Worm (Caenorhabditis elegans) whole organism, L1 larva: ENCODE results near the gene C10E2.1.

ENCODE experiments used
- C16A3.4 ChIP-seq: fragments of 150-350 bp; optimal IDR thresholded peaks from 2 replicates; lab custom pipeline; 2014; ENCODE audit warnings: missing biosample characterization, missing genetic modification characterization
- F16B12.6 ChIP-seq: fragments of 150-350 bp; optimal IDR thresholded peaks from 2 replicates; lab custom pipeline; 2014; ENCODE audit warnings: missing biosample characterization, missing genetic modification characterization
- aha-1 ChIP-seq: fragments of 150-350 bp; optimal IDR thresholded peaks from 2 replicates; lab custom pipeline; 2014; ENCODE audit warnings: missing biosample characterization, missing genetic modification characterization
- ama-1 ChIP-seq: fragments of 150-350 bp; optimal IDR thresholded peaks from 2 replicates; lab custom pipeline; 2014
- blmp-1 ChIP-seq: fragments of 150-350 bp; optimal IDR thresholded peaks from 2 replicates; lab custom pipeline; 2014; ENCODE audit warnings: missing biosample characterization, missing genetic modification characterization
- ceh-63 ChIP-seq: fragments of 200-800 bp; sonication (Bioruptor generic); optimal IDR thresholded peaks from 2 replicates; lab custom pipeline; 2018; ENCODE audit warnings: mild to moderate bottlenecking, missing genetic modification characterization, missing compliant biosample characterization
- ceh-8 ChIP-seq: fragments of 200-800 bp; sonication (Bioruptor generic); optimal IDR thresholded peaks from 2 replicates; lab custom pipeline; 2018; ENCODE audit warnings: mild to moderate bottlenecking, missing genetic modification characterization, moderate library complexity, missing compliant biosample characterization
- ceh-82 ChIP-seq, 3 experiments: fragments of 150-350 bp in 1 of 3; sonication (generic microtip) in 2 of 3; optimal IDR thresholded peaks; 2 replicates each; lab custom pipeline; 2014 to 2017; ENCODE audit warnings: missing biosample characterization in 3 of 3, missing genetic modification characterization in 3 of 3
- ceh-90 ChIP-seq: sonication (generic microtip); optimal IDR thresholded peaks from 2 replicates; lab custom pipeline; 2016; ENCODE audit warnings: missing genetic modification characterization, missing compliant biosample characterization
- dsc-1 ChIP-seq: sonication (generic microtip); optimal IDR thresholded peaks from 2 replicates; lab custom pipeline; 2016; ENCODE audit warnings: mild to moderate bottlenecking, missing genetic modification characterization, missing compliant biosample characterization
- efl-3 ChIP-seq: fragments of 200-800 bp; sonication (Bioruptor generic); optimal IDR thresholded peaks from 2 replicates; lab custom pipeline; 2018; ENCODE audit warnings: mild to moderate bottlenecking, missing genetic modification characterization, missing compliant biosample characterization
- egl-13 ChIP-seq: sonication (generic microtip); optimal IDR thresholded peaks from 2 replicates; lab custom pipeline; 2016; ENCODE audit warnings: missing genotype, missing genetic modification reagents, missing genetic modification characterization, missing compliant biosample characterization
- elt-2 ChIP-seq: sonication (generic microtip); optimal IDR thresholded peaks from 2 replicates; lab custom pipeline; 2016; ENCODE audit warnings: missing genetic modification characterization, mild to moderate bottlenecking, inconsistent platforms, missing compliant biosample characterization, missing genetic modification reagents
- ets-5 ChIP-seq: fragments of 200-800 bp; sonication (Bioruptor generic); IDR thresholded peaks from 2 replicates; pipeline ENCODE4 v1.3.6; 2022; ENCODE audit warnings: missing genetic modification characterization, missing compliant biosample characterization
- fkh-10 ChIP-seq: sonication (generic microtip); optimal IDR thresholded peaks from 2 replicates; lab custom pipeline; 2017; ENCODE audit warnings: missing biosample characterization, missing genetic modification reagents, missing genetic modification characterization
- fkh-8 ChIP-seq: sonication (generic microtip); optimal IDR thresholded peaks from 2 replicates; lab custom pipeline; 2016; ENCODE audit warnings: mild to moderate bottlenecking, missing genetic modification characterization, missing compliant biosample characterization
- fos-1 ChIP-seq: fragments of 150-350 bp; optimal IDR thresholded peaks from 2 replicates; lab custom pipeline; 2014; ENCODE audit warnings: missing biosample characterization, missing genetic modification characterization
- grh-1 ChIP-seq: fragments of 200-800 bp; sonication (Bioruptor generic); IDR thresholded peaks from 2 replicates; pipeline ENCODE4 v1.3.6; 2022; ENCODE audit warnings: missing genetic modification reagents, missing genetic modification characterization, missing compliant biosample characterization
- hlh-4 ChIP-seq: sonication (generic microtip); optimal IDR thresholded peaks from 2 replicates; lab custom pipeline; 2016; ENCODE audit warnings: mild to moderate bottlenecking, missing genetic modification characterization, missing compliant biosample characterization
- isw-1 ChIP-seq: fragments of 200-800 bp; sonication (Bioruptor generic); IDR thresholded peaks from 2 replicates; pipeline ENCODE4 v1.3.6; 2022; ENCODE audit warnings: missing genetic modification characterization, missing compliant biosample characterization
- jun-1 ChIP-seq: fragments of 150-350 bp; optimal IDR thresholded peaks from 2 replicates; lab custom pipeline; 2014; ENCODE audit warnings: missing biosample characterization, missing genetic modification reagents, missing genetic modification characterization
- lin-13 ChIP-seq: fragments of 150-350 bp; optimal IDR thresholded peaks from 2 replicates; lab custom pipeline; 2014; ENCODE audit warnings: missing biosample characterization, missing genetic modification reagents, missing genetic modification characterization
- lin-35 ChIP-seq, 2 experiments: fragments of 150-350 bp; optimal IDR thresholded peaks; 2 replicates each; lab custom pipeline; 2014; ENCODE audit warnings: missing biosample characterization in 2 of 2, missing genetic modification characterization in 2 of 2, missing genetic modification reagents in 2 of 2
- lin-39 ChIP-seq: fragments of 150-350 bp; optimal IDR thresholded peaks from 2 replicates; lab custom pipeline; 2014; ENCODE audit warnings: missing biosample characterization, missing genetic modification reagents, missing genetic modification characterization
- mef-2 ChIP-seq: fragments of 150-350 bp; optimal IDR thresholded peaks from 2 replicates; lab custom pipeline; 2014; ENCODE audit warnings: missing biosample characterization, missing genetic modification characterization
- mep-1 ChIP-seq: fragments of 150-350 bp; optimal IDR thresholded peaks from 2 replicates; lab custom pipeline; 2014; ENCODE audit warnings: missing biosample characterization, missing genetic modification characterization
- nhr-12 ChIP-seq: sonication (generic microtip); optimal IDR thresholded peaks from 2 replicates; lab custom pipeline; 2017; ENCODE audit warnings: missing biosample characterization, missing genetic modification characterization
- nhr-19 ChIP-seq: fragments of 200-800 bp; sonication (Bioruptor generic); conservative IDR thresholded peaks from 2 replicates; pipeline ENCODE4 v1.3.6; 2022; ENCODE audit warnings: missing genetic modification characterization, missing compliant biosample characterization
- nhr-20 ChIP-seq: sonication (generic microtip); optimal IDR thresholded peaks from 2 replicates; lab custom pipeline; 2016; ENCODE audit warnings: mild to moderate bottlenecking, missing genetic modification characterization, missing compliant biosample characterization
- nhr-47 ChIP-seq: sonication (generic microtip); optimal IDR thresholded peaks from 2 replicates; lab custom pipeline; 2016; ENCODE audit warnings: mild to moderate bottlenecking, missing genetic modification characterization, moderate library complexity, missing compliant biosample characterization
- nhr-71 ChIP-seq: sonication (generic microtip); optimal IDR thresholded peaks from 2 replicates; lab custom pipeline; 2016; ENCODE audit warnings: mild to moderate bottlenecking, missing genetic modification characterization, moderate library complexity, missing compliant biosample characterization
- nhr-76 ChIP-seq: sonication (generic microtip); optimal IDR thresholded peaks from 2 replicates; lab custom pipeline; 2017; ENCODE audit warnings: missing biosample characterization, missing genetic modification characterization
- nhr-77 ChIP-seq: fragments of 150-350 bp; optimal IDR thresholded peaks from 2 replicates; lab custom pipeline; 2014; ENCODE audit warnings: missing biosample characterization, missing genetic modification characterization
- nhr-84 ChIP-seq: sonication (generic microtip); optimal IDR thresholded peaks from 2 replicates; lab custom pipeline; 2017; ENCODE audit warnings: missing biosample characterization, missing genetic modification characterization
- nhr-85 ChIP-seq: sonication (generic microtip); peaks from one replicate; lab custom pipeline; 2016; ENCODE audit warnings: missing genetic modification characterization, inconsistent platforms, missing compliant biosample characterization
- pqm-1 ChIP-seq: sonication (generic microtip); optimal IDR thresholded peaks from 3 replicates; lab custom pipeline; 2017; ENCODE audit warnings: missing biosample characterization, missing genetic modification characterization
- rnt-1 ChIP-seq: sonication (generic microtip); optimal IDR thresholded peaks from 2 replicates; lab custom pipeline; 2016; ENCODE audit warnings: mild to moderate bottlenecking, missing genetic modification characterization, moderate library complexity, missing compliant biosample characterization
- skn-1 ChIP-seq: fragments of 150-350 bp; optimal IDR thresholded peaks from 2 replicates; lab custom pipeline; 2014; ENCODE audit warnings: missing biosample characterization, missing genetic modification characterization
- snpc-4 ChIP-seq: fragments of 150-350 bp; optimal IDR thresholded peaks from 2 replicates; lab custom pipeline; 2014; ENCODE audit warnings: missing biosample characterization, missing genetic modification characterization
- sox-4 ChIP-seq: sonication (generic microtip); optimal IDR thresholded peaks from 2 replicates; lab custom pipeline; 2016; ENCODE audit warnings: missing genetic modification characterization, missing compliant biosample characterization
- sptf-1 ChIP-seq: fragments of 150-350 bp; optimal IDR thresholded peaks from 2 replicates; lab custom pipeline; 2014; ENCODE audit warnings: missing biosample characterization, missing genetic modification characterization
- sup-37 ChIP-seq: fragments of 200-800 bp; sonication (Bioruptor generic); optimal IDR thresholded peaks from 2 replicates; lab custom pipeline; 2018; ENCODE audit warnings: mild to moderate bottlenecking, missing genetic modification characterization, missing compliant biosample characterization
- swsn-7 ChIP-seq: sonication (generic microtip); optimal IDR thresholded peaks from 2 replicates; lab custom pipeline; 2016; ENCODE audit warnings: missing genetic modification characterization, missing compliant biosample characterization
- unc-86 ChIP-seq: sonication (generic microtip); optimal IDR thresholded peaks from 2 replicates; lab custom pipeline; 2016; ENCODE audit warnings: missing genetic modification characterization, missing compliant biosample characterization
- unc-98 ChIP-seq: fragments of 200-800 bp; sonication (Bioruptor generic); IDR thresholded peaks from 2 replicates; pipeline ENCODE4 v1.3.6; 2022; ENCODE audit warnings: missing genetic modification characterization, missing compliant biosample characterization
- vab-15 ChIP-seq: sonication (generic microtip); optimal IDR thresholded peaks from 2 replicates; lab custom pipeline; 2017; ENCODE audit warnings: missing genotype, mild to moderate bottlenecking, missing genetic modification characterization, missing compliant biosample characterization
- zag-1 ChIP-seq: fragments of 150-350 bp; optimal IDR thresholded peaks from 2 replicates; lab custom pipeline; 2014; ENCODE audit warnings: missing biosample characterization, missing genetic modification characterization
- ztf-4 ChIP-seq: fragments of 150-350 bp; optimal IDR thresholded peaks from 2 replicates; lab custom pipeline; 2014; ENCODE audit warnings: missing biosample characterization, missing genetic modification characterization

The C10E2.1 gene

DNA sequence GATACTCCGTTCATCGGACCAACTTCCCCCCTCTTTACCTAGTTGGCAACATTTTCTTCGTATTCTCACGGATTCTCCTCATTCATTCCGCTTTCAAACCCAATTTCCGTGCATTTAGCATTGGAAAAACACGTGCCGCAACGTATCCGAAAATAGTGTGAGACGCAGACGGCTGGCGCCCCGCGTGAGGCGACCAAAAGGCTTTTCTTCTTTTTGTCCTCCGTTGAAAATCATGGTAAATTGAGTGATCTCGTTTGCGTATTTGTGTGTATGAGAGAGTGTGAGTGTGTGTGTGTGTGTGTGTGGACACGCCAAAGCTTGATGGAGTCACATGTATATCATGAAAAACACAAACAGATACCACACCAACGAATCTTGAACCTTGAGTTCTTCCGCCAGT lies 34.2 kb downstream of the C10E2.1 start (continued):
- TF ChIP-seq lin-35 (GFP tag; optimal IDR thresholded peaks at IDR 0.05; lab: Kevin White, UChicago) (peak; percentile 70 to 88), vab-15 (tag; lab: Kevin White, UChicago) (peak; percentile 80), ets-5 (GFP tag; lab: Robert Waterston, UW) (no peak), zag-1 (tag; lab: Kevin White, UChicago) (no peak), unc-86 (tag; lab: Kevin White, UChicago) (peak; percentile 92), jun-1 (peak; percentile 81), swsn-7 (tag; lab: Kevin White, UChicago) (peak; percentile 92), nhr-71 (tag; lab: Kevin White, UChicago) (peak; percentile 99), efl-3 (GFP tag; lab: Kevin White, UChicago) (no peak), nhr-19 (GFP tag; lab: Robert Waterston, UW) (peak; percentile 91), blmp-1 (tag; lab: Kevin White, UChicago) (peak; percentile 78), snpc-4 (tag; lab: Kevin White, UChicago) (peak; percentile 66), ztf-4 (peak; percentile 93), sox-4 (tag; lab: Kevin White, UChicago) (peak; percentile 85), nhr-47 (tag; lab: Kevin White, UChicago) (peak; percentile 91), ceh-90 (tag; lab: Kevin White, UChicago) (no peak), nhr-12 (tag; lab: Kevin White, UChicago) (no peak), hlh-4 (tag; lab: Kevin White, UChicago) (no peak), F16B12.6 (no peak), rnt-1 (peak; percentile 86), ceh-82 (tag; optimal IDR thresholded peaks at IDR 0.05; lab: Kevin White, UChicago) (peak; percentile 72 to 86 (median 81)), aha-1 (peak; percentile 11), dsc-1 (tag; lab: Kevin White, UChicago) (peak; percentile 86), isw-1 (peak; percentile 68), nhr-20 (tag; lab: Kevin White, UChicago) (peak; percentile 98), sptf-1 (no peak), sup-37 (GFP tag; lab: Kevin White, UChicago) (peak; percentile 25), nhr-85 (tag; lab: Kevin White, UChicago) (peak; percentile 96), mef-2 (tag; lab: Kevin White, UChicago) (peak; percentile 88), mep-1 (tag; lab: Kevin White, UChicago) (peak; percentile 92), grh-1 (GFP tag; lab: Robert Waterston, UW) (peak; percentile 65), fkh-10 (GFP tag; lab: Kevin White, UChicago) (peak; percentile 98), fkh-8 (tag; lab: Kevin White, UChicago) (peak; percentile 98), egl-13 (tag; lab: Kevin White, UChicago) (peak; percentile 90), ceh-63 (GFP tag; lab: Kevin White, UChicago) (no peak), skn-1 (tag; lab: Kevin White, UChicago) (peak; percentile 79), ceh-8 (GFP tag; lab: Kevin White, UChicago) (peak; percentile 78), unc-98 (peak; percentile 36; the same call in 1 of the 2 replicates), ama-1 (lab: Kevin White, UChicago) (peak; percentile 34), nhr-77 (peak; percentile 75), nhr-84 (tag; lab: Kevin White, UChicago) (no peak), lin-39 (tag; lab: Kevin White, UChicago) (peak; percentile 50), fos-1 (tag; lab: Kevin White, UChicago) (peak; percentile 74), pqm-1 (tag; lab: Kevin White, UChicago) (no peak)

DNA sequence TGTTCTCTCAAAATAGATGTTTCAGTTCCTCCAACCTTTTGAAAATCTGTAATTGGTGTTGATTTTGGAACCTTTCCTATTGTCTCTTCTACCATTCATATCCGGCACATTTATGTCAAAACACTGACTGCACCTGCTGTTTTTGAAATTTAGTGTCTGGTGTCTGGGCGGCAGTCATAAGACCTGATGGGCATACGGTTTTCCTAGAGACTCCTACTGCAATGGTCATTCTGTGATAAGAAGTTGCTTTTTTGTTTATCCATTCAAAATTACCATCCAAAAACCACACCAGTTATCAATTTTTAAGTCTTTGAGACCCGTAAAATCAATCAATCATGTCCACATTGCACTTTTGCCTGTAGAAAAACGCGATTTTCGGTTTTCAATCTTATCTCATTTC lies 36.0 kb downstream of the C10E2.1 start:
- TF ChIP-seq elt-2 (tag; lab: Kevin White, UChicago) (peak; percentile 62), nhr-76 (no peak), C16A3.4 (tag; lab: Kevin White, UChicago) (peak; percentile 2), nhr-85 (tag; lab: Kevin White, UChicago) (peak; percentile 78), lin-13 (GFP tag; lab: Kevin White, UChicago) (peak; percentile 13), lin-35 (GFP tag; optimal IDR thresholded peaks at IDR 0.05; lab: Kevin White, UChicago) (peak in 1 of 2 experiments; percentile 34), ama-1 (lab: Kevin White, UChicago) (peak; percentile 28), pqm-1 (tag; lab: Kevin White, UChicago) (no peak)
